Worm (Caenorhabditis elegans) whole organism, early embryonic: Measurements from ENCODE around the gene nish-1.

Experiments used
- ama-1 ChIP-seq: fragments of 150-350 bp; optimal IDR thresholded peaks from 2 replicates; lab custom pipeline; 2014
- hnd-1 ChIP-seq: sonication (generic microtip); optimal IDR thresholded peaks from 2 replicates; lab custom pipeline; 2016; ENCODE audit warnings: missing genetic modification characterization, missing compliant biosample characterization
- pes-1 ChIP-seq: fragments of 200-800 bp; sonication (Bioruptor generic); IDR thresholded peaks from 2 replicates; pipeline ENCODE4 v1.3.6; 2022; ENCODE audit warnings: missing genetic modification reagents, missing genetic modification characterization, missing compliant biosample characterization

- no peak for TF ChIP-seq hnd-1
- no peak for TF ChIP-seq ama-1 (lab: Kevin White, UChicago)
- TF ChIP-seq pes-1 (GFP tag; lab: Robert Waterston, UW) = no peak
Observed at ce11 chrIV:10918877-10919560, 54.9 kb downstream of the nish-1 start.
